Worm (Caenorhabditis elegans): Measurements from ENCODE around the gene pik-1.

The pik-1 gene

DNA sequence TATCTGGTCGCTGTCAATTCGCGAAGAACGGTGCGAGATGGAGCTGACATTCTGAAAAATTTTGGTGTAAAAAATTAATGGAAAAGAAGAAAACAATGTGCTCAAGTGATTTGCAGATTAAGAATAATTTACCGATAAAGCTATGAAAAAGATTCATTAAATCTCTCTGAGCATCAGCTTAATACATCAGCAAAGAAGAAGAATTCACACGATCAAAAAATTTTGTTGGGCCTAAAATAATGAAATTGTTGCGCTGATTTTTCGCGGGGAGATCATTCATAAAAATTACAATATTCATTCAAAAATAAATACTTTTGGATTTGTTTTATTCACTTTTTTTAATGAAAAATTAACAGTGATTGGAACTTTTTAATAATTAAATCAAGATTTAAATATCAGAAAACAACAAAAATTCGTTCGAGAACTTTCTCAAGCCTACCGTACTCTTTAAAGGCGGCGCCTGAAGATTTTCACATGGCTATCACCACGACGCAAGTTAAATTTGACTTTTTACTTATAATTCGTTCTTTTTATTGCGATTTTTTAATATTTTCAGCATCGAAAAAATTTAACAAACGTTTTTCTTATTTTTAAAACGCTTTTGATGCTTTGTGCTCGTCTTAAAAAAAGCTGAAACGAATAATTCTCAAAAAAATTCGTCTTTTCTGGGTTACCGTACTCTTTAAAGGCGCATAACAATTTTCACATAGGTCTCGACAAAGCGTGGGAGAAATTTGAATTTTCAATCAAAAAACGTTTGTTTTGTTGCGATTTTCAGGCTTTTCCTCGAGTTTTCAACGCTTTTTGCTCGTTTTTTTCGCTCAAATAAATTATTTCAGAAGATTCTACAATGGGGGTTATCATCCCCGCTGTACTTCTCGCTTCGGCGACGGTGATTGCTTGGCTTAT lies 15.1 kb upstream of the pik-1 start, which contains the start of the genes memi-2 and cyp-31A5:
TSS of gene memi-2 (minus strand) at position 51 of the 909 bp plus-strand sequence.
TSS of gene cyp-31A5 (plus strand) at position 834 of the 909 bp plus-strand sequence.
- TF ChIP-seq blmp-1 (tag; optimal IDR thresholded peaks at IDR 0.05) (no peak), lin-13 (tag; optimal IDR thresholded peaks at IDR 0.05) (no peak), nhr-28 (tag; optimal IDR thresholded peaks at IDR 0.05) (no peak), cnd-1 (tag; optimal IDR thresholded peaks at IDR 0.05) (no peak), snpc-4 (tag; optimal IDR thresholded peaks at IDR 0.05) (no peak), drap-1 (GFP tag; optimal IDR thresholded peaks at IDR 0.05) (no peak), ham-2 (GFP tag; optimal IDR thresholded peaks at IDR 0.05) (no peak), zip-8 (tag; optimal IDR thresholded peaks at IDR 0.05) (no peak), lsy-2 (tag; optimal IDR thresholded peaks at IDR 0.05) (no peak), nhr-12 (tag; optimal IDR thresholded peaks at IDR 0.05) (no peak), mls-2 (tag; optimal IDR thresholded peaks at IDR 0.05) (no peak), nhr-2 (tag; optimal IDR thresholded peaks at IDR 0.05) (no peak), elt-3 (tag; optimal IDR thresholded peaks at IDR 0.05) (no peak), sem-2 (GFP tag; optimal IDR thresholded peaks at IDR 0.05) (no peak), hlh-1 (tag; optimal IDR thresholded peaks at IDR 0.05) (no peak), sptf-1 (tag; optimal IDR thresholded peaks at IDR 0.05) (no peak), M03D4.4 (tag; optimal IDR thresholded peaks at IDR 0.05) (no peak)

DNA sequence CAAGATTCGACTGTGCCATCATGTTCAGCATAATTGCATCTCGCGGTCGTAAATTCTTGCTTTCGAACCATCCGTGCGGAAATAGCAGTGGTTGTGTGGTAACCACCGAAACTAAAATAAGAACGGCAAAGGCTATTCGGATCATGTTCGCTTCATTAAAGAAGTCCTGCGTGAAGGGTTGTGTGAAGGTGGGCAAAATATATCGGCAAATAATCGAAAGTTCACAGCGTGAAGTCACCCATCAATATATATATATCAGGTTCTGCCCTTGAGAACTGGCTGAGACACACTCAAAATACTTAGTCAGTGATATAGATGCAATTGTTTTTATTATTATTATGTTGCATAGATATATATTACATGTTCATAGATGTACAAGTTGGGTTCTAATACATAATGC lies 7.8 kb upstream of the pik-1 start, which contains the start of gene Y62E10A.19:
TSS of gene Y62E10A.19 (minus strand) at position 289 of the 400 bp plus-strand sequence.
- no peak for TF ChIP-seq ztf-11 (tag; optimal IDR thresholded peaks at IDR 0.05)
- no peak for TF ChIP-seq sem-2 (GFP tag; optimal IDR thresholded peaks at IDR 0.05)
- TF ChIP-seq blmp-1 (tag; optimal IDR thresholded peaks at IDR 0.05) = peak; percentile 7
- TF ChIP-seq pha-4 (tag; optimal IDR thresholded peaks at IDR 0.05) = no peak
- TF ChIP-seq lin-13 (tag; optimal IDR thresholded peaks at IDR 0.05) = no peak
- TF ChIP-seq unc-39 (tag; optimal IDR thresholded peaks at IDR 0.05) = no peak

DNA sequence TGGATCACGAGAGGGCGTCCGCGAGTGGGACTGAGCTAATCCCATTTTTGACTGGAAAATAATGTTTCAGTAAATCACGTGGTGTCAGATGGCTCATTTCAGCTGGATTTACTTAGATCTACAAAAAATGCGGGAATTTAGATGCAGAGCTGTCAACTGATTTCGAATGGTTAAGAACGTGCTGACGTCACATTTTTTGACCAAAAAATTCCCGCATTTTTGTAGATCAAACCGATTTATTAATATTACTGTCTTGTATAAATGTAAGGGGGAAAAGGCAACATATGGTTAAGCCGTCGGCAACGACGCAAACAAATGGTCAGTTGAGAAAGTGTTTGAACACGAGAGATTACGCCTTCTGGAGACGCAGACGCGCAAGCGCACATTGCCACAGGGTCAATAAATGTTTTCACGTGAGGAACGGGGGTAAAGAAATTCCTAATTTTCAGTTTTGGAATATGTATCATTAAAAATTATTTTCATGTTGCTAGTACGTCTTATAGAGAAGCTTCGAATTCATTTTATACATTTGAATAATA lies 2.9 kb upstream of the pik-1 start, which contains the start of gene gcl-1:
TSS of gene gcl-1 (minus strand) at position 51 of the 539 bp plus-strand sequence.
- TF ChIP-seq cnd-1 (tag; optimal IDR thresholded peaks at IDR 0.05) (peak; percentile 3), sem-2 (GFP tag; optimal IDR thresholded peaks at IDR 0.05) (no peak), tbx-8 (GFP tag; optimal IDR thresholded peaks at IDR 0.05) (no peak), blmp-1 (tag; optimal IDR thresholded peaks at IDR 0.05) (no peak), elt-3 (tag; optimal IDR thresholded peaks at IDR 0.05) (no peak), pha-4 (tag; optimal IDR thresholded peaks at IDR 0.05) (peak; percentile 31), ceh-83 (GFP tag; optimal IDR thresholded peaks at IDR 0.05) (no peak), nhr-76 (tag; optimal IDR thresholded peaks at IDR 0.05) (no peak), ztf-11 (tag; optimal IDR thresholded peaks at IDR 0.05) (no peak), ces-1 (GFP tag; optimal IDR thresholded peaks at IDR 0.05) (peak; percentile 17), hlh-1 (tag; optimal IDR thresholded peaks at IDR 0.05) (peak; percentile 7)

DNA sequence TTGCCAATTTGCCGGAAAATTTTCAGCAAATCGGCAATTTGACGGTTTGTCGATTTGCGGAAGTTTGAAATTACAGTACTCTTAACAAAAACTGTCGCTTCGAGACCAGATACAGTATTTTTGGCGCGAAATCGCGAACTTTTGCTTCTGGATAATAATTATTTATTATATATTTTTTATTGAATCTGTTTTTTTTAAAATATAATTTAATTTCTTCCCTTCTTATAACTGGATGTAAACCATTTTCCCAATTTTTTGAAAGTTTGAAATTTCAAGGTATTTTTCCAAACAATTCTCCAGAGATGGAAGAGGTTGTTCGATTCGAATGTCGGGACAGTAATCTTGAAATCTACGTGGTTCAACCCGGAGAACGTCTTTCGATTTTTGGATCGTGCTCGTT lies 6.4 kb downstream of the pik-1 start, which contains the start of gene nol-9:
TSS of gene nol-9 (plus strand) at position 301 of the 400 bp plus-strand sequence.
- TF ChIP-seq cnd-1 (tag; optimal IDR thresholded peaks at IDR 0.05) (no peak), hlh-1 (tag; optimal IDR thresholded peaks at IDR 0.05) (no peak), nhr-2 (tag; optimal IDR thresholded peaks at IDR 0.05) (no peak), sem-2 (GFP tag; optimal IDR thresholded peaks at IDR 0.05) (no peak), elt-1 (tag; optimal IDR thresholded peaks at IDR 0.05; ENCODE audit: borderline replicate concordance, insufficient read depth) (no peak), ceh-39 (tag; optimal IDR thresholded peaks at IDR 0.05) (no peak), snpc-4 (tag; optimal IDR thresholded peaks at IDR 0.05) (no peak), elt-3 (tag; optimal IDR thresholded peaks at IDR 0.05) (no peak), nhr-28 (tag; optimal IDR thresholded peaks at IDR 0.05) (no peak), mep-1 (tag; optimal IDR thresholded peaks at IDR 0.05) (no peak), ham-2 (GFP tag; optimal IDR thresholded peaks at IDR 0.05) (no peak), unc-62 (GFP tag; optimal IDR thresholded peaks at IDR 0.05) (no peak), lsy-2 (tag; optimal IDR thresholded peaks at IDR 0.05) (no peak), zip-8 (tag; optimal IDR thresholded peaks at IDR 0.05) (no peak), tbx-8 (GFP tag; optimal IDR thresholded peaks at IDR 0.05) (no peak)

DNA sequence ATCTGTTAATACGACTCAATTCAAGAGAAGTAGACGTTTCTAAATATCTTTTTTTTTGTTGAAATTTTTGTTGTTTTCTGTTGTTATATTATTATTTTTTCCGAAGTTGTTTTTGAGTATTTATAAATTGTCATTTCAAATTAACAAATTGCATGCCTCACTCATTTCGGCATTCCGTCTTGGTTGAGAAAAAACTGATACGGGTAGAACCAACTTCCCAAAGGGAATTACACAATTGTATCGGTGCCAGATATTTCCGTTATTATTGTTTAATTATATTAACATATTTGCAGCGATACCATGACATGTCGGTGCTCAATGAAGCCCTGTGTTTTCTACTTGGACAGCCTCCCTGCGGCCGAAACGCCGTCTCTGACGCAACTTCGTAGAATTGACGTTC lies 13.4 kb downstream of the pik-1 start, which contains the start of gene K09B11.4:
TSS of gene K09B11.4 (plus strand) at position 301 of the 400 bp plus-strand sequence.
- TF ChIP-seq tbx-8 (GFP tag; optimal IDR thresholded peaks at IDR 0.05) = no peak
- no peak for TF ChIP-seq ztf-11 (tag; optimal IDR thresholded peaks at IDR 0.05)
- no peak for TF ChIP-seq ceh-39 (tag; optimal IDR thresholded peaks at IDR 0.05)
- no peak for TF ChIP-seq blmp-1 (tag; optimal IDR thresholded peaks at IDR 0.05)
- no peak for TF ChIP-seq unc-39 (tag; optimal IDR thresholded peaks at IDR 0.05)
- no peak for TF ChIP-seq unc-120 (tag; optimal IDR thresholded peaks at IDR 0.05; ENCODE audit: poor library complexity, severe bottlenecking)
- no peak for TF ChIP-seq nhr-237 (tag; optimal IDR thresholded peaks at IDR 0.05)
- TF ChIP-seq nhr-76 (tag; optimal IDR thresholded peaks at IDR 0.05) = no peak
- no peak for TF ChIP-seq lin-32 (GFP tag; optimal IDR thresholded peaks at IDR 0.05)
- no peak for TF ChIP-seq sem-2 (GFP tag; optimal IDR thresholded peaks at IDR 0.05)
- TF ChIP-seq unc-62 (GFP tag; optimal IDR thresholded peaks at IDR 0.05) = no peak
- no peak for TF ChIP-seq sptf-1 (tag; optimal IDR thresholded peaks at IDR 0.05)
- no peak for TF ChIP-seq hlh-1 (tag; optimal IDR thresholded peaks at IDR 0.05)
- no peak for TF ChIP-seq zip-8 (tag; optimal IDR thresholded peaks at IDR 0.05)

Measured in whole organism, mixed stage, embryonic.